Fruit fly (Drosophila melanogaster): ENCODE measurements around the gene Eig71Eg.

- no peak for TF ChIP-seq CG15710 (tag; optimal IDR thresholded peaks at IDR 0.05)
- TF ChIP-seq Pif1B (GFP tag; optimal IDR thresholded peaks at IDR 0.05): no peak
- TF ChIP-seq CG12605 (GFP tag; IDR thresholded peaks at IDR 0.05): no peak
- TF ChIP-seq EcR (GFP tag; optimal IDR thresholded peaks at IDR 0.05): no peak
- no peak for TF ChIP-seq CG14655 (GFP tag; optimal IDR thresholded peaks at IDR 0.05)
- no peak for TF ChIP-seq CG4496 (GFP tag; IDR thresholded peaks at IDR 0.05)
- TF ChIP-seq Pif1A (GFP tag; optimal IDR thresholded peaks at IDR 0.05): no peak
- no peak for TF ChIP-seq CG8301 (tag; optimal IDR thresholded peaks at IDR 0.05)
- no peak for TF ChIP-seq CG9948 (tag; optimal IDR thresholded peaks at IDR 0.05)
Observed at dm6 chr3L:15684017-15684416, 26.6 kb downstream of the Eig71Eg start.

Data from whole organism, pupa.